Worm (Caenorhabditis elegans) whole organism, young adult: ENCODE data around the gene sri-27.

ENCODE experiments used
- F49E8.2 ChIP-seq: sonication (generic microtip); optimal IDR thresholded peaks from 3 replicates; lab custom pipeline; 2017; ENCODE audit warnings: missing genetic modification characterization, mild to moderate bottlenecking, missing compliant biosample characterization, antibody characterized with exemption, moderate library complexity; ENCODE audit not compliant: insufficient read depth
- Y79H2A.3 ChIP-seq: fragments of 200-800 bp; sonication (Bioruptor generic); conservative IDR thresholded peaks from 2 replicates; pipeline ENCODE4 v1.3.6; 2022; ENCODE audit warnings: missing genetic modification reagents, missing genetic modification characterization, missing compliant biosample characterization
- aptf-2 ChIP-seq: fragments of 200-800 bp; sonication (Bioruptor generic); conservative IDR thresholded peaks from 2 replicates; pipeline ENCODE4 v1.3.6; 2022; ENCODE audit warnings: missing genetic modification reagents, missing genetic modification characterization, missing compliant biosample characterization
- lin-54 ChIP-seq: fragments of 200-800 bp; sonication (Bioruptor generic); optimal IDR thresholded peaks from 2 replicates; lab custom pipeline; 2018; ENCODE audit warnings: mild to moderate bottlenecking, missing genetic modification characterization, missing compliant biosample characterization
- lsl-1 ChIP-seq: fragments of 200-800 bp; sonication (Bioruptor generic); optimal IDR thresholded peaks from 2 replicates; lab custom pipeline; 2018; ENCODE audit warnings: mild to moderate bottlenecking, missing genetic modification characterization, moderate library complexity, missing compliant biosample characterization
- mcd-1 ChIP-seq: fragments of 200-800 bp; sonication (Bioruptor generic); IDR thresholded peaks from 2 replicates; pipeline ENCODE4 v1.3.6; 2022; ENCODE audit warnings: missing genetic modification reagents, missing genetic modification characterization, missing compliant biosample characterization
- mes-4 ChIP-seq: sonication (generic microtip); optimal IDR thresholded peaks from 2 replicates; lab custom pipeline; 2016; ENCODE audit warnings: missing genotype, missing genetic modification characterization, missing compliant biosample characterization
- nhr-120 ChIP-seq: fragments of 200-800 bp; sonication (Bioruptor generic); IDR thresholded peaks from 2 replicates; pipeline ENCODE4 v1.3.6; 2022; ENCODE audit warnings: missing genetic modification characterization, missing compliant biosample characterization
- unc-62 ChIP-seq: fragments of 150-350 bp; optimal IDR thresholded peaks from 2 replicates; lab custom pipeline; 2014; ENCODE audit warnings: missing biosample characterization, missing genetic modification reagents, missing genetic modification characterization
- zfh-2 ChIP-seq: fragments of 200-800 bp; sonication (Bioruptor generic); conservative IDR thresholded peaks from 2 replicates; pipeline ENCODE4 v1.3.6; 2022; ENCODE audit warnings: missing genetic modification reagents, missing genetic modification characterization, missing compliant biosample characterization

DNA sequence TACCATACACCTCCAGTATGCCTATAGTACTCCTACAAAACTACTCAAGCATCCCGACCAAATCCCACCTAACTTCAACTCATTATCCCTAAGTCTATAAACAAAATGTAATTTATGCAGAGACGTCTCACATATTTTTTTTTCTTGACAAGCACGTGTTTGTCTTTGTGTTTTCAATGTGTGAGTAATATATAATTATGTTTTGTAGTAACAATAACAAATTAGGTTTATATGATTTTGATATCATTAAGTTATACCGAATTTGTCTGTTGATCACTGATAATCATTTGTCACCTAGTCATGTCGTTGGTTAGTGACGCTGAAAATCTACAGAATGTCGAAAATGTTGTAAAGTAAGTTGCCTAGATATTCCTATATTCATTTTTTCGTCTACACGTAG is 5.5 kb upstream of the sri-27 start, which contains the start of gene srw-102:
- TF ChIP-seq nhr-120 (no peak), mes-4 (tag; lab: Kevin White, UChicago) (no peak), mcd-1 (GFP tag; lab: Robert Waterston, UW) (no peak), lsl-1 (GFP tag; lab: Kevin White, UChicago) (no peak), zfh-2 (GFP tag; lab: Robert Waterston, UW) (no peak), unc-62 (GFP tag; lab: Kevin White, UChicago) (no peak), F49E8.2 (tag; lab: Kevin White, UChicago) (no peak), aptf-2 (GFP tag; lab: Robert Waterston, UW) (no peak), lin-54 (GFP tag; lab: Kevin White, UChicago) (no peak), Y79H2A.3 (GFP tag; lab: Robert Waterston, UW) (no peak)
